Worm (Caenorhabditis elegans) whole organism, late embryonic: ENCODE results near the gene gar-3.

Experiments used
- Y22D7AL.16 ChIP-seq: sonication (generic microtip); optimal IDR thresholded peaks from 2 replicates; lab custom pipeline; 2016; ENCODE audit warnings: missing genetic modification characterization, missing compliant biosample characterization
- ama-1 ChIP-seq: fragments of 150-350 bp; optimal IDR thresholded peaks from 2 replicates; lab custom pipeline; 2014
- ceh-9 ChIP-seq: sonication (generic microtip); optimal IDR thresholded peaks from 2 replicates; lab custom pipeline; 2016; ENCODE audit warnings: mild to moderate bottlenecking, missing genetic modification characterization, inconsistent platforms, missing compliant biosample characterization
- eyg-1 ChIP-seq: sonication (generic microtip); optimal IDR thresholded peaks from 2 replicates; lab custom pipeline; 2016; ENCODE audit warnings: missing genotype, missing genetic modification characterization, missing compliant biosample characterization
- gmeb-2 ChIP-seq: sonication (generic microtip); optimal IDR thresholded peaks from 2 replicates; lab custom pipeline; 2016; ENCODE audit warnings: missing genetic modification characterization, inconsistent platforms, missing compliant biosample characterization
- lin-11 ChIP-seq: fragments of 200-800 bp; sonication (Bioruptor generic); optimal IDR thresholded peaks from 2 replicates; lab custom pipeline; 2018; ENCODE audit warnings: mild to moderate bottlenecking, missing genetic modification characterization, missing compliant biosample characterization
- madf-2 ChIP-seq: sonication (generic microtip); optimal IDR thresholded peaks from 2 replicates; lab custom pipeline; 2017; ENCODE audit warnings: missing genetic modification characterization, missing compliant biosample characterization
- mec-3 ChIP-seq: sonication (generic microtip); optimal IDR thresholded peaks from 2 replicates; lab custom pipeline; 2016; ENCODE audit warnings: borderline replicate concordance, missing genetic modification characterization, missing compliant biosample characterization
- ref-2 ChIP-seq: sonication (generic microtip); optimal IDR thresholded peaks from 2 replicates; lab custom pipeline; 2016; ENCODE audit warnings: missing genetic modification characterization, missing compliant biosample characterization
- tbx-2 ChIP-seq: sonication (generic microtip); optimal IDR thresholded peaks from 2 replicates; lab custom pipeline; 2016; ENCODE audit warnings: missing genetic modification characterization, missing compliant biosample characterization
- unc-55 ChIP-seq: sonication (generic microtip); optimal IDR thresholded peaks from 2 replicates; lab custom pipeline; 2017; ENCODE audit warnings: missing biosample characterization, missing genetic modification reagents, missing genetic modification characterization

- TF ChIP-seq unc-55 (GFP tag; lab: Kevin White, UChicago), result no peak
- no peak for TF ChIP-seq tbx-2 (tag; lab: Kevin White, UChicago)
- TF ChIP-seq ref-2 (tag; lab: Kevin White, UChicago), result no peak
- no peak for TF ChIP-seq Y22D7AL.16 (tag; lab: Kevin White, UChicago)
- no peak for TF ChIP-seq ceh-9
- no peak for TF ChIP-seq eyg-1 (tag; lab: Kevin White, UChicago)
- TF ChIP-seq madf-2 (tag; lab: Kevin White, UChicago), result no peak
- no peak for TF ChIP-seq gmeb-2 (tag; lab: Kevin White, UChicago)
- TF ChIP-seq ama-1 (lab: Kevin White, UChicago), result no peak
- TF ChIP-seq lin-11, result no peak
- no peak for TF ChIP-seq mec-3
Observed at ce11 chrV:14530813-14531212, 48.7 kb downstream of the gar-3 start, which contains the start of gene kcnl-4.
